Worm (Caenorhabditis elegans): ENCODE data around the gene E02H4.7.

ce11 chrX:14236121-14236824 lies 19.8 kb upstream of the E02H4.7 start:
- no peak for TF ChIP-seq tbx-11 (GFP tag; IDR thresholded peaks at IDR 0.05)
- no peak for TF ChIP-seq hnd-1 (tag; optimal IDR thresholded peaks at IDR 0.05)
- no peak for TF ChIP-seq ama-1 (optimal IDR thresholded peaks at IDR 0.05)
- no peak for TF ChIP-seq F13C5.2 (tag; optimal IDR thresholded peaks at IDR 0.05)
- TF ChIP-seq tbx-37 (GFP tag; conservative IDR thresholded peaks at IDR 0.05): no peak
- TF ChIP-seq tra-4 (tag; optimal IDR thresholded peaks at IDR 0.05): no peak
- TF ChIP-seq flt-1 (GFP tag; IDR thresholded peaks at IDR 0.05): no peak
- TF ChIP-seq B0310.2 (tag; optimal IDR thresholded peaks at IDR 0.05): no peak
- TF ChIP-seq hmbx-1 (tag; optimal IDR thresholded peaks at IDR 0.05): no peak
